Fruit fly (Drosophila melanogaster) whole organism, larva: ENCODE data around the gene CG12531.

ENCODE experiments used
- noc ChIP-seq: fragments of 200-800 bp; sonication (Bioruptor generic); optimal IDR thresholded peaks from 3 replicates; lab custom pipeline; 2019; ENCODE audit warnings: missing biosample characterization, mild to moderate bottlenecking, missing genetic modification characterization, moderate library complexity

Gene CG12531

dm6 chrX:19711936-19712335 lies 6.8 kb upstream of the CG12531 start:
- TF ChIP-seq noc = no peak

- no peak for TF ChIP-seq noc
Measured at dm6 chrX:19712898-19713627, 5.7 kb upstream of the CG12531 start, which contains the start of gene meso18E. Gene meso18E, minus strand, starts transcription at chrX:19713045.

- no peak for TF ChIP-seq noc
Measured at dm6 chrX:19714816-19715215, 3.9 kb upstream of the CG12531 start.

- TF ChIP-seq noc = no peak
Measured at dm6 chrX:19716325-19716917, 2.3 kb upstream of the CG12531 start.

- TF ChIP-seq noc = no peak
Measured at dm6 chrX:19717041-19717440, 1.7 kb upstream of the CG12531 start.

- no peak for TF ChIP-seq noc
Measured at dm6 chrX:19730844-19731243, 12.1 kb downstream of the CG12531 start, which contains the start of gene AP-1-2beta. Gene AP-1-2beta, plus strand, starts transcription at chrX:19731004.

dm6 chrX:19735270-19735669 lies 16.5 kb downstream of the CG12531 start, which contains the start of gene CG14234:
Gene CG14234, plus strand, starts transcription at chrX:19735570.
- no peak for TF ChIP-seq noc

dm6 chrX:19737872-19738271 lies 19.1 kb downstream of the CG12531 start:
- TF ChIP-seq noc = no peak

dm6 chrX:19744003-19744488 lies 25.3 kb downstream of the CG12531 start, which contains the start of the genes CG18809, COX6B, CG33932 and Rpp20:
Gene CG18809, minus strand, starts transcription at chrX:19744335.
Gene COX6B, minus strand, starts transcription at chrX:19744335.
Gene CG33932, plus strand, starts transcription at chrX:19744431.
Gene Rpp20, plus strand, starts transcription at chrX:19744431.
- TF ChIP-seq noc = peak; percentile 47

dm6 chrX:19745908-19746604 lies 27.3 kb downstream of the CG12531 start, which contains the start of gene parvin:
Gene parvin, plus strand, starts transcription at chrX:19746041.
- peak; percentile 4 for TF ChIP-seq noc

- no peak for TF ChIP-seq noc
Measured at dm6 chrX:19748014-19748413, 29.3 kb downstream of the CG12531 start, which contains the start of gene Alr. Gene Alr, plus strand, starts transcription at chrX:19748314.

- no peak for TF ChIP-seq noc
Measured at dm6 chrX:19748565-19748964, 29.8 kb downstream of the CG12531 start.

- peak; percentile 58 for TF ChIP-seq noc
Measured at dm6 chrX:19750626-19751149, 32.0 kb downstream of the CG12531 start, which contains the start of gene Abcd3. Gene Abcd3, plus strand, starts transcription at chrX:19750770.

dm6 chrX:19752344-19752743 lies 33.6 kb downstream of the CG12531 start:
- TF ChIP-seq noc = no peak

dm6 chrX:19753710-19754109 lies 35.0 kb downstream of the CG12531 start:
- TF ChIP-seq noc = no peak

dm6 chrX:19754152-19754579 lies 35.4 kb downstream of the CG12531 start:
- peak; percentile 45 for TF ChIP-seq noc
